Fruit fly (Drosophila melanogaster) whole organism, embryonic: ENCODE data around the gene Pat1.

ENCODE experiments used
- GATAe ChIP-seq: fragments of 200-800 bp; sonication (Bioruptor generic); conservative IDR thresholded peaks from 2 replicates; pipeline ENCODE4 v1.3.6; 2022; ENCODE audit warnings: missing biosample characterization, missing genetic modification characterization
- Sox102F ChIP-seq: fragments of 200-800 bp; sonication (Bioruptor generic); optimal IDR thresholded peaks from 2 replicates; lab custom pipeline; 2018; ENCODE audit warnings: missing biosample characterization, mild to moderate bottlenecking, missing genetic modification characterization, moderate library complexity

- no peak for TF ChIP-seq GATAe (GFP tag; lab: Robert Waterston, UW)
- no peak for TF ChIP-seq Sox102F (GFP tag; lab: Kevin White, UChicago)
Observed at dm6 chrX:6616771-6617170, 26.2 kb downstream of the Pat1 start.
